Worm (Caenorhabditis elegans): Measurements from ENCODE around the gene sars-2.

sars-2 gene

DNA sequence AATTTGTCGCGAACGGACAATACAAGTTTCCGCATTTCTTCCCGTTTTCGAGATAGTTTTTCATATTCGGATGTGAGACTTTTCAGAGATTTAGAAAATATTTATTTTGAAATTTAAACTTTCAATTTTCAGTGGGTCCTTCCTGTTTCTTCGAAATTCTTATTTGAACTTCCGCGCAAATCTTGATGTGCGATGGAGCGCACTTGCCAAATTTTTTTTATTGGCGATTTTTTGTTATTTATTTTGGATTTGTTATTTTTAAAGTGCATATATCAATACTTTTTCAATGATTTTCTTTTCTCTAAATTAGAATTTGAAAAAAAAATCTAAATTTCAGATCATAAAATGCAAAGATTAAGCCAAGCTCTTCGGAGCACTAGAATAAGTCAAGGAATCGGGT, at the start of gene sars-2:
Gene sars-2 (plus strand): TSS at position 341 of the 400 bp plus-strand sequence.
- no peak for TF ChIP-seq tbx-2 (tag; optimal IDR thresholded peaks at IDR 0.05)
- no peak for TF ChIP-seq egl-27 (tag; optimal IDR thresholded peaks at IDR 0.05)
- no peak for TF ChIP-seq eor-1 (tag; optimal IDR thresholded peaks at IDR 0.05)
- no peak for TF ChIP-seq snpc-4 (tag; optimal IDR thresholded peaks at IDR 0.05)
- TF ChIP-seq ztf-11 (tag; optimal IDR thresholded peaks at IDR 0.05): no peak
- TF ChIP-seq nhr-12 (tag; optimal IDR thresholded peaks at IDR 0.05): no peak
- TF ChIP-seq ZK546.5 (tag; optimal IDR thresholded peaks at IDR 0.05): no peak
- TF ChIP-seq nhr-23 (tag; optimal IDR thresholded peaks at IDR 0.05): peak; percentile 7
- TF ChIP-seq ztf-4 (tag; optimal IDR thresholded peaks at IDR 0.05): no peak
- peak; percentile 76 for TF ChIP-seq pha-4 (tag; optimal IDR thresholded peaks at IDR 0.05)
- TF ChIP-seq nhr-43 (tag; optimal IDR thresholded peaks at IDR 0.05; ENCODE audit: poor library complexity, severe bottlenecking): no peak
- no peak for TF ChIP-seq ceh-9 (tag; optimal IDR thresholded peaks at IDR 0.05)
- TF ChIP-seq lsy-12 (tag; optimal IDR thresholded peaks at IDR 0.05): no peak
- no peak for TF ChIP-seq nhr-67 (tag; optimal IDR thresholded peaks at IDR 0.05)
- no peak for TF ChIP-seq mml-1 (tag; optimal IDR thresholded peaks at IDR 0.05)
- TF ChIP-seq nfya-1 (tag; optimal IDR thresholded peaks at IDR 0.05; ENCODE audit: insufficient read depth): peak; percentile 59
- TF ChIP-seq lin-15B (tag; optimal IDR thresholded peaks at IDR 0.05): peak; percentile 66
- no peak for TF ChIP-seq hmg-11 (tag; optimal IDR thresholded peaks at IDR 0.05)
- TF ChIP-seq nhr-237 (tag; optimal IDR thresholded peaks at IDR 0.05): no peak

DNA sequence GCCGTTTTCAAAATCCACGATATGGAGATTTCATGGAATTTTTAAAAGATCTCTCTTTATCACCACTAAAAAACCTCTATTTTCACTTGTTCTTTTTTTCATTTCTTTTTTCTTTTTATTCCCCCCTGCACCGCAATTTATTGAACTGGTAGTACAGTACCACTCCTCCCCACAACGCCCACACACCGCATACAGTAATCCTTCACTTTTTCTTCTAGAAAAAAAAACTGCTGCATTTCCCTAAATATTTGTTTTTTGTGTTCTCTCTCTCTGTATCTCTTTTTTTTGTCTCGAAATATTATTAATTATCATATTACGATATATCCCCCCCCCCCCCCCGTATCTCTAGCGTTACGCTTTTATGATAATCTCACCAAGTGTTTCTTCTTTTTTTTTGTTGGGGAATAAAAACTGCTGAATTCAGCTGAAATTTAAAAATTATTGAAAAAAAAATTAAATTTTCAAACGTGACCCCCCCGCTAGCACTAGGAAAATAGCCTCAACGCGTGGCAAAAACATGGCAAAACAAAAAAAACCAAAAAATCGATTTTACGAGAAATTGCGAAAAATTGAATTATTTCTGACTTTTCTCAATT, 40.5 kb upstream of the sars-2 start, which contains the start of gene Y24D9B.1:
Gene Y24D9B.1 (plus strand): TSS at position 546 of the 596 bp plus-strand sequence.
- TF ChIP-seq ztf-11 (tag; optimal IDR thresholded peaks at IDR 0.05) (no peak), ceh-16 (tag; optimal IDR thresholded peaks at IDR 0.05) (no peak), elt-2 (tag; optimal IDR thresholded peaks at IDR 0.05) (no peak), fkh-2 (tag; optimal IDR thresholded peaks at IDR 0.05) (no peak), daf-12 (tag; optimal IDR thresholded peaks at IDR 0.05) (no peak), elt-3 (tag; optimal IDR thresholded peaks at IDR 0.05) (no peak), aly-2 (tag; optimal IDR thresholded peaks at IDR 0.05) (no peak), ama-1 (optimal IDR thresholded peaks at IDR 0.05) (no peak), nhr-25 (tag; optimal IDR thresholded peaks at IDR 0.05) (no peak), tbx-2 (tag; optimal IDR thresholded peaks at IDR 0.05) (no peak), fkh-10 (GFP tag; optimal IDR thresholded peaks at IDR 0.05) (no peak), ceh-9 (tag; optimal IDR thresholded peaks at IDR 0.05) (no peak), ZK546.5 (tag; optimal IDR thresholded peaks at IDR 0.05) (no peak), unc-39 (tag; optimal IDR thresholded peaks at IDR 0.05) (no peak), eor-1 (tag; optimal IDR thresholded peaks at IDR 0.05) (no peak), ceh-28 (tag; optimal IDR thresholded peaks at IDR 0.05) (no peak)

DNA sequence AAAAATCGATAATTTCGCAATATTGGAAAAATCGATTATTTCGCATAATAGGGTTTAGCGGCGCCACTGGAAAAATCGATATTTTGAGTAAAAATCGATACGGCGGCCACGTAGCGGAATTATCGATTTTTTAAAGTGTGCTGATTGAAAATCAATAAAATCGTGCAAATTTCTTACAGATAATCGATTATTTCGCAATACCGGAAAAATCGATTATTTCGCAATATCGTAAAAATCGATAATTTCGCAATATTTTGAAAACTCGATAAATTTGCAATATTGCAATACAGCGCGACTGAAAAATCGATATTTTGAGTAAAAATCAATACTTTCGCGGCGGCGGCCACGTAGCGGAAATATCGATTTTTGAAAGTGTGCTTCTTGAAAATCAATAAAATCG, 39.8 kb upstream of the sars-2 start:
- TF ChIP-seq ceh-28 (tag; optimal IDR thresholded peaks at IDR 0.05): peak; percentile 96
- TF ChIP-seq zag-1 (tag; optimal IDR thresholded peaks at IDR 0.05): no peak

DNA sequence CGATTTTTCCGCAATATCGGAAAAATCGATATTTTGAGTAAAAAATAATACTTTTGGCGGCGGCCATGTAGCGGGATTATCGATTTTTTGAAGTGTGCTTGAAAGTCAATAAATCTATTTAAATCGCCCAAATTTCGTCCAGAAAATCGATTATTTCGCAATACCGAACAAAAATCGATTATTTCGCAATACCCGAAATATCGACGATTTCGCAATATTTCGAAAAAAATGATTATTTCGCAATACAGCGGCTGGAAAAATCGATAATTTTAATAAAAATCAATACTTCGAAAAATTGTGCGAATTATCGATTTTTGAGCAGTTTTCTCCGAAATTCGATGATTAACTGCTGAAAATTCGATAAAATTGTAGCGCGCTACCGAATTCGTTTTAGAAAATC, 39.4 kb upstream of the sars-2 start:
- TF ChIP-seq fos-1 (tag; optimal IDR thresholded peaks at IDR 0.05): no peak
- no peak for TF ChIP-seq unc-62 (GFP tag; optimal IDR thresholded peaks at IDR 0.05)
- no peak for TF ChIP-seq hmg-11 (tag; optimal IDR thresholded peaks at IDR 0.05)
- TF ChIP-seq fkh-2 (tag; optimal IDR thresholded peaks at IDR 0.05): no peak
- TF ChIP-seq mml-1 (tag; optimal IDR thresholded peaks at IDR 0.05): no peak
- TF ChIP-seq snpc-4 (tag; optimal IDR thresholded peaks at IDR 0.05): no peak
- TF ChIP-seq ZK546.5 (tag; optimal IDR thresholded peaks at IDR 0.05): no peak
- TF ChIP-seq nhr-12 (tag; optimal IDR thresholded peaks at IDR 0.05): no peak

DNA sequence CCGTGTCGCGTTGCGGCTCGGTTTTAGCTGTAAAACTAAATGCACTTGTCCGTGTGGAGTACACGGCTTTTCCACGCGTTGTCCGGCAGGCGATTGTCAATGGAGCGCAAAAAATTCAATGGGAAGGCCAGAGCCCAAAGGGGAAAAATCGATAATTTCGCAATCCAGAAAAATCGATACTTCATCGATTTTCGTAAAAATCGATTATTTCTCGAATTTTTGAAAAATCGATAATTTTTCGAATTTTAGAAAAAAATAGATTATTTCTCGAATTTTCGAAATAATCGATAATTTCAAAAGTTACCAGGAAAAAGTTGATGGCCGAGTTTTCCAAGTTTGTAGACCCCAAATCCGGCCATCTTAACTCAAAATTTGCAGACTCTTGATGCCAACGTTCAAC, 38.0 kb upstream of the sars-2 start:
- TF ChIP-seq unc-39 (tag; optimal IDR thresholded peaks at IDR 0.05) (no peak), elt-3 (tag; optimal IDR thresholded peaks at IDR 0.05) (no peak), pha-4 (tag; optimal IDR thresholded peaks at IDR 0.05) (no peak), ceh-28 (tag; optimal IDR thresholded peaks at IDR 0.05) (peak; percentile 92), R02D3.7 (tag; optimal IDR thresholded peaks at IDR 0.05) (no peak)

Data from whole organism, L3 larva.